Fruit fly (Drosophila melanogaster): Measurements from ENCODE around the gene TwdlB.

dm6 chr3R:26633432-26633831 lies 10.1 kb upstream of the TwdlB start, which contains the start of gene TwdlH:
- TF ChIP-seq Dll (optimal IDR thresholded peaks at IDR 0.05) (no peak), usp (GFP tag; optimal IDR thresholded peaks at IDR 0.05) (no peak), psq (optimal IDR thresholded peaks at IDR 0.05) (no peak), CG8478 (optimal IDR thresholded peaks at IDR 0.05) (no peak)
